Worm (Caenorhabditis elegans) whole organism, mixed stage, embryonic: ENCODE measurements around the gene ift-81.

Source experiments
- M03D4.4 ChIP-seq: sonication (generic microtip); optimal IDR thresholded peaks from 2 replicates; lab custom pipeline; 2017; ENCODE audit warnings: mild to moderate bottlenecking, missing genetic modification characterization, missing compliant biosample characterization
- bed-3 ChIP-seq: fragments of 200-800 bp; sonication (Bioruptor generic); optimal IDR thresholded peaks from 3 replicates; lab custom pipeline; 2018; ENCODE audit warnings: mild to moderate bottlenecking, missing genetic modification characterization, moderate library complexity, missing compliant biosample characterization
- blmp-1 ChIP-seq: fragments of 150-350 bp; optimal IDR thresholded peaks from 2 replicates; lab custom pipeline; 2014; ENCODE audit warnings: missing biosample characterization, missing genetic modification characterization
- ceh-39 ChIP-seq: fragments of 150-350 bp; optimal IDR thresholded peaks from 2 replicates; lab custom pipeline; 2014; ENCODE audit warnings: missing biosample characterization, missing genetic modification characterization
- ceh-43 ChIP-seq: fragments of 200-800 bp; sonication (Bioruptor generic); optimal IDR thresholded peaks from 2 replicates; lab custom pipeline; 2018; ENCODE audit warnings: mild to moderate bottlenecking, missing genetic modification characterization, moderate library complexity, missing compliant biosample characterization
- ceh-83 ChIP-seq: fragments of 200-800 bp; sonication (Bioruptor generic); optimal IDR thresholded peaks from 2 replicates; lab custom pipeline; 2018; ENCODE audit warnings: mild to moderate bottlenecking, missing genetic modification characterization, missing compliant biosample characterization
- ces-1 ChIP-seq: fragments of 150-350 bp; optimal IDR thresholded peaks from 2 replicates; lab custom pipeline; 2014; ENCODE audit warnings: missing biosample characterization, missing genetic modification reagents, missing genetic modification characterization
- cnd-1 ChIP-seq: fragments of 200-800 bp; sonication (Bioruptor generic); optimal IDR thresholded peaks from 2 replicates; lab custom pipeline; 2018; ENCODE audit warnings: mild to moderate bottlenecking, missing genetic modification characterization, missing compliant biosample characterization
- drap-1 ChIP-seq: fragments of 200-800 bp; sonication (Bioruptor generic); optimal IDR thresholded peaks from 3 replicates; lab custom pipeline; 2018; ENCODE audit warnings: mild to moderate bottlenecking, missing genetic modification characterization, missing compliant biosample characterization
- elt-1 ChIP-seq: sonication (generic microtip); optimal IDR thresholded peaks from 2 replicates; lab custom pipeline; 2017; ENCODE audit warnings: missing genetic modification characterization, mild to moderate bottlenecking, missing compliant biosample characterization, antibody characterized with exemption, moderate library complexity, borderline replicate concordance; ENCODE audit not compliant: insufficient read depth
- elt-3 ChIP-seq: fragments of 150-350 bp; optimal IDR thresholded peaks from 2 replicates; lab custom pipeline; 2014; ENCODE audit warnings: missing biosample characterization, missing genetic modification characterization
- flh-1 ChIP-seq: fragments of 200-800 bp; sonication (Bioruptor generic); optimal IDR thresholded peaks from 2 replicates; lab custom pipeline; 2018; ENCODE audit warnings: mild to moderate bottlenecking, missing genetic modification characterization, moderate library complexity, missing compliant biosample characterization
- ham-2 ChIP-seq: fragments of 200-800 bp; sonication (Bioruptor generic); optimal IDR thresholded peaks from 2 replicates; lab custom pipeline; 2018; ENCODE audit warnings: mild to moderate bottlenecking, missing genetic modification characterization, missing compliant biosample characterization
- hlh-1 ChIP-seq: fragments of 150-350 bp; optimal IDR thresholded peaks from 2 replicates; lab custom pipeline; 2014; ENCODE audit warnings: missing biosample characterization, missing genetic modification reagents, missing genetic modification characterization
- lin-13 ChIP-seq: fragments of 150-350 bp; optimal IDR thresholded peaks from 2 replicates; lab custom pipeline; 2014; ENCODE audit warnings: missing biosample characterization, missing genetic modification characterization
- lin-32 ChIP-seq: fragments of 200-800 bp; sonication (Bioruptor generic); optimal IDR thresholded peaks from 2 replicates; lab custom pipeline; 2018; ENCODE audit warnings: mild to moderate bottlenecking, missing genetic modification characterization, missing compliant biosample characterization
- lsy-2 ChIP-seq: fragments of 150-350 bp; optimal IDR thresholded peaks from 2 replicates; lab custom pipeline; 2014; ENCODE audit warnings: missing biosample characterization, missing genetic modification characterization
- mab-5 ChIP-seq: fragments of 150-350 bp; optimal IDR thresholded peaks from 2 replicates; lab custom pipeline; 2014; ENCODE audit warnings: missing biosample characterization, missing genetic modification characterization
- mep-1 ChIP-seq: fragments of 150-350 bp; optimal IDR thresholded peaks from 2 replicates; lab custom pipeline; 2017; ENCODE audit warnings: missing biosample characterization, missing genetic modification reagents, missing genetic modification characterization, inconsistent platforms
- mls-2 ChIP-seq: sonication (generic microtip); optimal IDR thresholded peaks from 2 replicates; lab custom pipeline; 2016; ENCODE audit warnings: mild to moderate bottlenecking, missing genetic modification characterization, moderate library complexity, missing compliant biosample characterization
- nhr-12 ChIP-seq: fragments of 150-350 bp; optimal IDR thresholded peaks from 2 replicates; lab custom pipeline; 2014; ENCODE audit warnings: missing biosample characterization, missing genetic modification characterization
- nhr-2 ChIP-seq: fragments of 150-350 bp; optimal IDR thresholded peaks from 2 replicates; lab custom pipeline; 2014; ENCODE audit warnings: missing biosample characterization, missing genetic modification characterization
- nhr-237 ChIP-seq: fragments of 150-350 bp; optimal IDR thresholded peaks from 2 replicates; lab custom pipeline; 2014; ENCODE audit warnings: missing biosample characterization, missing genetic modification characterization
- nhr-28 ChIP-seq: fragments of 150-350 bp; optimal IDR thresholded peaks from 2 replicates; lab custom pipeline; 2014; ENCODE audit warnings: missing biosample characterization, missing genetic modification characterization
- nhr-76 ChIP-seq: sonication (generic microtip); optimal IDR thresholded peaks from 2 replicates; lab custom pipeline; 2017; ENCODE audit warnings: missing biosample characterization, missing genetic modification characterization
- pha-4 ChIP-seq: fragments of 150-350 bp; optimal IDR thresholded peaks from 2 replicates; lab custom pipeline; 2018; ENCODE audit warnings: missing biosample characterization, missing genetic modification reagents, missing genetic modification characterization
- sem-2 ChIP-seq: fragments of 200-800 bp; sonication (Bioruptor generic); optimal IDR thresholded peaks from 2 replicates; lab custom pipeline; 2018; ENCODE audit warnings: mild to moderate bottlenecking, missing genetic modification characterization, missing compliant biosample characterization
- snpc-4 ChIP-seq: fragments of 150-350 bp; optimal IDR thresholded peaks from 2 replicates; lab custom pipeline; 2014; ENCODE audit warnings: missing biosample characterization, missing genetic modification characterization
- sptf-1 ChIP-seq: sonication (generic microtip); optimal IDR thresholded peaks from 2 replicates; lab custom pipeline; 2017; ENCODE audit warnings: mild to moderate bottlenecking, missing genetic modification characterization, moderate library complexity, missing compliant biosample characterization
- tbx-8 ChIP-seq: fragments of 200-800 bp; sonication (Bioruptor generic); optimal IDR thresholded peaks from 2 replicates; lab custom pipeline; 2018; ENCODE audit warnings: mild to moderate bottlenecking, missing genetic modification characterization, moderate library complexity, missing compliant biosample characterization
- unc-120 ChIP-seq: sonication (generic microtip); optimal IDR thresholded peaks from 2 replicates; lab custom pipeline; 2017; ENCODE audit warnings: missing genetic modification characterization, missing compliant biosample characterization; ENCODE audit not compliant: poor library complexity, severe bottlenecking
- unc-39 ChIP-seq: fragments of 150-350 bp; optimal IDR thresholded peaks from 2 replicates; lab custom pipeline; 2014; ENCODE audit warnings: missing biosample characterization, missing genetic modification characterization
- unc-62 ChIP-seq: fragments of 150-350 bp; optimal IDR thresholded peaks from 2 replicates; lab custom pipeline; 2014; ENCODE audit warnings: missing biosample characterization, missing genetic modification reagents, missing genetic modification characterization
- zip-8 ChIP-seq: fragments of 150-350 bp; optimal IDR thresholded peaks from 2 replicates; lab custom pipeline; 2014; ENCODE audit warnings: missing biosample characterization, missing genetic modification characterization
- ztf-11 ChIP-seq: fragments of 150-350 bp; optimal IDR thresholded peaks from 2 replicates; lab custom pipeline; 2014; ENCODE audit warnings: missing biosample characterization, missing genetic modification characterization

The ift-81 gene

DNA sequence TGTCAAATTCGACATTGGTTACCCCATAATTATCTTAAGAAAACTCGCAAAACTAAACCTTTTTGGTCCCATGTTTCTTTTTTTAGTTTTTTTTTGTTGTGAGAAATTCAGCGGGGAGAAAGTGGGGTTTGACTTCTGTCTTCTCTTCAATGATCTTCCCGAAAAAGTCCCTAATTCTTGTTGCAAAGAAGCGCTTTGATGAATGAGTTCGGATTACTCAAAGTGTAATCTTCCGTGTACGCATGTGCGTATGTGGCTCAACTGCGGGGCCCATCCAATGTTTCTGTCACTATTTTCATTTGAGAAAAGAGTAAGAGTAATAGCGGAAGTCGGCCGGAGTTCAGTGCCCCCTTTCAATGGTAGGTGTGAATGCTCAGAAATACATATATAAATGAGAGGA is 12.8 kb downstream of the ift-81 start:
- no peak for TF ChIP-seq hlh-1 (tag; lab: Kevin White, UChicago)
- TF ChIP-seq nhr-28 (tag; lab: Kevin White, UChicago), result no peak
- no peak for TF ChIP-seq lin-32
- TF ChIP-seq nhr-2 (tag; lab: Kevin White, UChicago), result no peak
- no peak for TF ChIP-seq snpc-4
- TF ChIP-seq, all 35 proteins: peak for 0

DNA sequence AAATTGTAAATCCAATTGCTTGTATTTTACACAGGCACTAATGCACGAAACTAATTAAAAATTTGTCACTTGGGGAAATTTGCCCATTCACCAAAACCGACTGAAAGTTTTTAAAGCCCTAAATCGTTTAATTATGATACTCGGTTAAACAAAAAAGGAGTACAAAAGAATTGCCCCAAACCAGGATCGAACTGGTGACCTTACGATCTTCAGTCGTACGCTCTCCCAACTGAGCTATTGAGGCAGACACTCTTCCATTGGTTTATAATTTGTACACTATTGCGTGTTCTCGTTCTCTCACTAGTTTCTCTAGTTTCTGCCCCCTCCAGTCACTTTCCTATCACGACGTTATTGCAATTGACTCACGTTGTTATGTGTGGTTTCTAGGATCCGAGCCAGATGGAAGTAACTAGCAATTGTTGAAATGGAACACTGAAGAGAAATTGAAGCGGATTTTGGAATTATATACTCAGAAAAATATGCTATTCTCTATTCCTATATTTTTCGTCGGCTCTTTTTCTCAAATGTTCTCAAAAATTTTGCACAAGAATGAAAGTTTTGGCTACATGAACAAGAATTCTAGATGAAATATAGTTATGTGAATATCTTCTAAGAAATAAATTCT is 21.0 kb downstream of the ift-81 start:
- TF ChIP-seq ham-2, result peak; percentile 65
- TF ChIP-seq sptf-1 (tag; lab: Kevin White, UChicago), result peak; percentile 83
- peak; percentile 84 for TF ChIP-seq unc-120 (tag; lab: Kevin White, UChicago)
- TF ChIP-seq ceh-83, result peak; percentile 86
- TF ChIP-seq ceh-39 (tag; lab: Kevin White, UChicago), result no peak
- TF ChIP-seq ces-1 (GFP tag; lab: Kevin White, UChicago), result no peak
- no peak for TF ChIP-seq zip-8 (tag; lab: Kevin White, UChicago)
- TF ChIP-seq flh-1 (GFP tag; lab: Kevin White, UChicago), result peak; percentile 53
- peak; percentile 62 for TF ChIP-seq tbx-8 (GFP tag; lab: Kevin White, UChicago)
- TF ChIP-seq nhr-12 (tag; lab: Kevin White, UChicago), result no peak
- TF ChIP-seq ceh-43 (GFP tag; lab: Kevin White, UChicago), result peak; percentile 86
- peak; percentile 72 for TF ChIP-seq lin-32
- TF ChIP-seq mab-5 (tag; lab: Kevin White, UChicago), result no peak
- peak; percentile 76 for TF ChIP-seq cnd-1 (tag; lab: Kevin White, UChicago)
- no peak for TF ChIP-seq nhr-76 (tag; lab: Kevin White, UChicago)
- no peak for TF ChIP-seq nhr-2 (tag; lab: Kevin White, UChicago)
- peak; percentile 30 for TF ChIP-seq unc-62 (GFP tag; lab: Kevin White, UChicago)
- peak; percentile 85 for TF ChIP-seq drap-1 (GFP tag; lab: Kevin White, UChicago)
- TF ChIP-seq elt-1 (tag; lab: Kevin White, UChicago), result no peak
- peak; percentile 15 for TF ChIP-seq pha-4 (tag; lab: Kevin White, UChicago)
- no peak for TF ChIP-seq lin-13 (tag; lab: Kevin White, UChicago)
- TF ChIP-seq ztf-11 (tag; lab: Kevin White, UChicago), result no peak
- peak; percentile 79 for TF ChIP-seq M03D4.4 (tag; lab: Kevin White, UChicago)
- TF ChIP-seq bed-3, result peak; percentile 72
- peak; percentile 72 for TF ChIP-seq mls-2
- TF ChIP-seq hlh-1 (tag; lab: Kevin White, UChicago), result peak; percentile 19
- no peak for TF ChIP-seq blmp-1 (tag; lab: Kevin White, UChicago)
- no peak for TF ChIP-seq snpc-4
- no peak for TF ChIP-seq nhr-28 (tag; lab: Kevin White, UChicago)
- TF ChIP-seq mep-1 (tag; lab: Kevin White, UChicago), result peak; percentile 25
- no peak for TF ChIP-seq elt-3 (tag; lab: Kevin White, UChicago)
- no peak for TF ChIP-seq unc-39 (tag; lab: Kevin White, UChicago)
- no peak for TF ChIP-seq lsy-2
- TF ChIP-seq sem-2 (GFP tag; lab: Kevin White, UChicago), result peak; percentile 75
- no peak for TF ChIP-seq nhr-237 (tag; lab: Kevin White, UChicago)

- TF ChIP-seq ham-2 (no peak), ztf-11 (tag; lab: Kevin White, UChicago) (no peak), lin-32 (no peak), bed-3 (no peak), ces-1 (GFP tag; lab: Kevin White, UChicago) (peak; percentile 82), zip-8 (tag; lab: Kevin White, UChicago) (no peak)
Measured at ce11 chrX:5321563-5321962, 23.2 kb downstream of the ift-81 start.

ce11 chrX:5323287-5323686 is 24.9 kb downstream of the ift-81 start, which contains the start of gene sto-2:
sto-2 (minus strand) TSS chrX:5323387.
- TF ChIP-seq ztf-11 (tag; lab: Kevin White, UChicago) (no peak), lin-13 (tag; lab: Kevin White, UChicago) (no peak), unc-120 (tag; lab: Kevin White, UChicago) (no peak), nhr-12 (tag; lab: Kevin White, UChicago) (no peak), pha-4 (tag; lab: Kevin White, UChicago) (no peak), lin-32 (no peak), hlh-1 (tag; lab: Kevin White, UChicago) (no peak), snpc-4 (no peak), elt-1 (tag; lab: Kevin White, UChicago) (no peak)
